Fruit fly (Drosophila melanogaster) S2 (cell line): ENCODE measurements around the gene RpS7.

Source experiments
- CG8478 ChIP-seq: fragments of >200 bp; optimal IDR thresholded peaks from 2 replicates; lab custom pipeline; 2018
- CTCF ChIP-seq, 2 experiments: fragments of >200 bp; optimal IDR thresholded peaks; 2 replicates each; lab custom pipeline; 2018

dm6 chr3R:30205946-30206345, 2.9 kb downstream of the RpS7 start:
- TF ChIP-seq CG8478 (lab: Kevin White, UChicago) (no peak), CTCF (optimal IDR thresholded peaks at IDR 0.05; lab: Kevin White, UChicago) (no peak)
